Fruit fly (Drosophila melanogaster) whole organism, prepupa: Measurements from ENCODE around the gene PolrMT.

ENCODE experiments used
- CG10631 ChIP-seq: fragments of 200-800 bp; sonication (Bioruptor generic); optimal IDR thresholded peaks from 2 replicates; lab custom pipeline; 2016; ENCODE audit warnings: missing biosample characterization, missing genetic modification characterization
- CG10669 ChIP-seq: fragments of 200-800 bp; sonication (Bioruptor generic); optimal IDR thresholded peaks from 3 replicates; lab custom pipeline; 2018; ENCODE audit warnings: missing biosample characterization, mild to moderate bottlenecking, missing genetic modification characterization, moderate library complexity
- CG11294 ChIP-seq: fragments of 200-800 bp; sonication (Bioruptor generic); IDR thresholded peaks from 2 replicates; pipeline ENCODE4 v1.3.6; 2022; ENCODE audit warnings: missing biosample characterization, missing genetic modification characterization
- CG11762 ChIP-seq: fragments of 200-800 bp; sonication (Bioruptor generic); optimal IDR thresholded peaks from 3 replicates; lab custom pipeline; 2016; ENCODE audit warnings: missing biosample characterization, missing genetic modification characterization; ENCODE audit not compliant: insufficient read depth
- CG11902 ChIP-seq: fragments of 200-800 bp; sonication (Bioruptor generic); optimal IDR thresholded peaks from 3 replicates; lab custom pipeline; 2016; ENCODE audit warnings: missing biosample characterization, missing genetic modification characterization
- CG16779 ChIP-seq: fragments of 200-800 bp; sonication (Bioruptor generic); optimal IDR thresholded peaks from 3 replicates; lab custom pipeline; 2017; ENCODE audit warnings: missing biosample characterization, mild to moderate bottlenecking, missing genetic modification characterization
- CG3032 ChIP-seq: fragments of 200-800 bp; optimal IDR thresholded peaks from 2 replicates; lab custom pipeline; 2019; ENCODE audit warnings: missing biosample characterization, mild to moderate bottlenecking, missing genetic modification characterization, moderate library complexity
- CG31627 ChIP-seq: fragments of 200-800 bp; sonication (Bioruptor generic); optimal IDR thresholded peaks from 3 replicates; lab custom pipeline; 2016; ENCODE audit warnings: missing biosample characterization, missing genetic modification characterization
- CG32006 ChIP-seq: fragments of 200-800 bp; sonication (Bioruptor generic); optimal IDR thresholded peaks from 3 replicates; lab custom pipeline; 2017; ENCODE audit warnings: missing biosample characterization, mild to moderate bottlenecking, missing genetic modification characterization
- CG34406 ChIP-seq: fragments of 200-800 bp; sonication (Bioruptor generic); optimal IDR thresholded peaks from 3 replicates; lab custom pipeline; 2016; ENCODE audit warnings: missing biosample characterization, missing genetic modification characterization
- CG3919 ChIP-seq: fragments of 200-800 bp; sonication (Bioruptor generic); optimal IDR thresholded peaks from 3 replicates; lab custom pipeline; 2016; ENCODE audit warnings: missing biosample characterization, missing genetic modification characterization
- CG4318 ChIP-seq: fragments of 200-800 bp; sonication (Bioruptor generic); optimal IDR thresholded peaks from 3 replicates; lab custom pipeline; 2017; ENCODE audit warnings: missing biosample characterization, mild to moderate bottlenecking, missing genetic modification characterization
- CG6163 ChIP-seq: fragments of 200-800 bp; sonication (Bioruptor generic); IDR thresholded peaks from 3 replicates; pipeline ENCODE4 v1.3.6; 2022; ENCODE audit warnings: missing biosample characterization, missing genetic modification characterization
- CG6276 ChIP-seq: fragments of 200-800 bp; sonication (Bioruptor generic); optimal IDR thresholded peaks from 2 replicates; lab custom pipeline; 2017; ENCODE audit warnings: missing biosample characterization, mild to moderate bottlenecking, missing genetic modification characterization
- CG6792 ChIP-seq: fragments of 200-800 bp; sonication (Bioruptor generic); optimal IDR thresholded peaks from 3 replicates; lab custom pipeline; 2016; ENCODE audit warnings: missing biosample characterization, missing genetic modification characterization
- CG7368 ChIP-seq: fragments of 200-800 bp; sonication (Bioruptor generic); optimal IDR thresholded peaks from 3 replicates; lab custom pipeline; 2016; ENCODE audit warnings: missing biosample characterization, missing genetic modification characterization
- CG8119 ChIP-seq: fragments of 200-800 bp; sonication (Bioruptor generic); IDR thresholded peaks from 3 replicates; pipeline ENCODE4 v1.3.6; 2022; ENCODE audit warnings: missing biosample characterization, missing genetic modification characterization
- CG8319 ChIP-seq: fragments of 200-800 bp; sonication (Bioruptor generic); optimal IDR thresholded peaks from 3 replicates; lab custom pipeline; 2016; ENCODE audit warnings: missing biosample characterization, missing genetic modification characterization
- Eip75B ChIP-seq: fragments of 200-800 bp; sonication (Bioruptor generic); optimal IDR thresholded peaks from 3 replicates; lab custom pipeline; 2016; ENCODE audit warnings: missing biosample characterization, missing genetic modification characterization
- Eip78C ChIP-seq: fragments of 200-800 bp; sonication (Bioruptor generic); peaks from one replicate; lab custom pipeline; 2016; ENCODE audit warnings: missing biosample characterization, missing genetic modification characterization
- Ets21C ChIP-seq: fragments of 200-800 bp; sonication (Bioruptor generic); optimal IDR thresholded peaks from 3 replicates; lab custom pipeline; 2016; ENCODE audit warnings: missing biosample characterization, missing genetic modification characterization
- Ets96B ChIP-seq: fragments of 200-800 bp; optimal IDR thresholded peaks from 2 replicates; lab custom pipeline; 2019; ENCODE audit warnings: missing biosample characterization, mild to moderate bottlenecking, missing genetic modification characterization, moderate library complexity
- Gug ChIP-seq: fragments of 200-800 bp; sonication (Bioruptor generic); IDR thresholded peaks from 2 replicates; pipeline ENCODE4 v1.3.6; 2022; ENCODE audit warnings: missing biosample characterization, missing genetic modification characterization
- Hr38 ChIP-seq: sonication (Bioruptor generic); optimal IDR thresholded peaks from 2 replicates; lab custom pipeline; 2016; ENCODE audit warnings: missing biosample characterization, missing genetic modification characterization
- Hr39 ChIP-seq: fragments of 200-800 bp; sonication (Bioruptor generic); optimal IDR thresholded peaks from 2 replicates; lab custom pipeline; 2016; ENCODE audit warnings: missing biosample characterization, missing genetic modification characterization
- Lpt ChIP-seq: fragments of 200-800 bp; sonication (Bioruptor generic); optimal IDR thresholded peaks from 3 replicates; lab custom pipeline; 2016; ENCODE audit warnings: missing biosample characterization, missing genetic modification characterization
- Met ChIP-seq: fragments of 200-800 bp; sonication (Bioruptor generic); optimal IDR thresholded peaks from 3 replicates; lab custom pipeline; 2016; ENCODE audit warnings: missing biosample characterization, missing genetic modification characterization
- Smox ChIP-seq: fragments of 200-800 bp; sonication (Bioruptor generic); optimal IDR thresholded peaks from 3 replicates; lab custom pipeline; 2016; ENCODE audit warnings: missing biosample characterization, missing genetic modification characterization
- Sox14 ChIP-seq: fragments of 200-800 bp; sonication (Bioruptor generic); optimal IDR thresholded peaks from 3 replicates; lab custom pipeline; 2016; ENCODE audit warnings: missing biosample characterization, missing genetic modification characterization
- Sox15 ChIP-seq: fragments of 200-800 bp; sonication (Bioruptor generic); optimal IDR thresholded peaks from 3 replicates; lab custom pipeline; 2016; ENCODE audit warnings: missing biosample characterization, missing genetic modification characterization
- achi ChIP-seq: fragments of 200-800 bp; sonication (Bioruptor generic); optimal IDR thresholded peaks from 3 replicates; lab custom pipeline; 2016; ENCODE audit warnings: missing biosample characterization, missing genetic modification characterization
- acj6 ChIP-seq: fragments of 200-800 bp; sonication (Bioruptor generic); optimal IDR thresholded peaks from 3 replicates; lab custom pipeline; 2016; ENCODE audit warnings: missing biosample characterization, missing genetic modification characterization
- dsx ChIP-seq: fragments of 200-800 bp; optimal IDR thresholded peaks from 3 replicates; lab custom pipeline; 2019; ENCODE audit warnings: missing biosample characterization, mild to moderate bottlenecking, missing genetic modification characterization, moderate library complexity; ENCODE audit not compliant: poor library complexity, severe bottlenecking
- eg ChIP-seq: fragments of 200-800 bp; sonication (Bioruptor generic); IDR thresholded peaks from 3 replicates; pipeline ENCODE4 v1.3.6; 2022; ENCODE audit warnings: missing biosample characterization, missing genetic modification characterization
- esn ChIP-seq: fragments of 200-800 bp; sonication (Bioruptor generic); optimal IDR thresholded peaks from 2 replicates; lab custom pipeline; 2016; ENCODE audit warnings: missing biosample characterization, mild to moderate bottlenecking, missing genetic modification characterization, moderate library complexity
- lz ChIP-seq: fragments of 200-800 bp; sonication (Bioruptor generic); optimal IDR thresholded peaks from 3 replicates; lab custom pipeline; 2016; ENCODE audit warnings: missing biosample characterization, missing genetic modification characterization
- net ChIP-seq: fragments of 200-800 bp; sonication (Bioruptor generic); optimal IDR thresholded peaks from 3 replicates; lab custom pipeline; 2016; ENCODE audit warnings: missing biosample characterization, missing genetic modification characterization
- pdm3 ChIP-seq: fragments of 200-800 bp; sonication (Bioruptor generic); optimal IDR thresholded peaks from 3 replicates; lab custom pipeline; 2016; ENCODE audit warnings: missing biosample characterization, missing genetic modification characterization
- salr ChIP-seq, 2 experiments: fragments of 200-800 bp; sonication (Bioruptor generic); optimal IDR thresholded peaks; 3 replicates each; lab custom pipeline; 2016 to 2018; ENCODE audit warnings: missing biosample characterization in 2 of 2, missing genetic modification characterization in 2 of 2, mild to moderate bottlenecking in 1 of 2
- svp ChIP-seq: fragments of 200-800 bp; sonication (Bioruptor generic); peaks from one replicate; lab custom pipeline; 2016; ENCODE audit warnings: missing biosample characterization, missing genetic modification characterization
- topi ChIP-seq: fragments of 200-800 bp; sonication (Bioruptor generic); optimal IDR thresholded peaks from 3 replicates; lab custom pipeline; 2016; ENCODE audit warnings: missing biosample characterization, missing genetic modification characterization
- vri ChIP-seq: fragments of 200-800 bp; sonication (Bioruptor generic); optimal IDR thresholded peaks from 3 replicates; lab custom pipeline; 2016; ENCODE audit warnings: missing biosample characterization, mild to moderate bottlenecking, missing genetic modification characterization

Gene PolrMT

dm6 chr2L:1065038-1065437 lies 43.1 kb downstream of the PolrMT start (continued):
- TF ChIP-seq Sox14 (GFP tag; lab: Kevin White, UChicago) (peak; percentile 85), Ets96B (tag; lab: Kevin White, UChicago) (peak; percentile 79), Gug (GFP tag; lab: Robert Waterston, UW) (peak; percentile 75), CG6276 (GFP tag; lab: Kevin White, UChicago) (no peak), CG11902 (GFP tag; lab: Kevin White, UChicago) (peak; percentile 52), eg (GFP tag; lab: Robert Waterston, UW) (peak; percentile 75), topi (GFP tag; lab: Kevin White, UChicago) (peak; percentile 82), CG10631 (GFP tag; lab: Kevin White, UChicago) (peak; percentile 83)

DNA sequence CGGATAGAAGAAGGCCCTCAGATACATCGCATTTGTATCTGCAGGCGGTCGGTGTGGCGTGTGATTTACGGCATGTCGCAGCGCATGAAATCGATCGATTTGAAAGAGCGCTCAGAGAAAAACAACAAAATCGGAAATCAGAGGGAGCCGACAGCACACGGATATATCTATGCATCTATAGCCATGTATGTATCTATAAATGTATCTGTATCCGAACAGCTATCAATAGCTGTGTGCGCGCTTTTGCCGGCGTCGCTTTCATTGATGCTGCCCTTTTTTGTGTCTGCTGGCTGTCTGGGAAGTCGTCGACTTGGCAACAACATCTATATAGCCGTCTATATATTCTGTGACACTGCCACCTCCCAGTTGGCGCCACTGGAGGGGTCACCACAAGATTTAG lies 43.6 kb downstream of the PolrMT start:
- TF ChIP-seq salr (GFP tag; optimal IDR thresholded peaks at IDR 0.05; lab: Kevin White, UChicago) (no peak), CG6792 (GFP tag; lab: Kevin White, UChicago) (no peak), CG6276 (GFP tag; lab: Kevin White, UChicago) (no peak), Ets96B (tag; lab: Kevin White, UChicago) (no peak), Ets21C (no peak), Lpt (GFP tag; lab: Kevin White, UChicago) (no peak), CG4318 (GFP tag; lab: Kevin White, UChicago) (no peak), Sox14 (GFP tag; lab: Kevin White, UChicago) (no peak)

- no peak for TF ChIP-seq CG10669
- TF ChIP-seq, all 60 proteins: peak for 0
Observed at dm6 chr2L:1063695-1064094, 44.5 kb downstream of the PolrMT start.

DNA sequence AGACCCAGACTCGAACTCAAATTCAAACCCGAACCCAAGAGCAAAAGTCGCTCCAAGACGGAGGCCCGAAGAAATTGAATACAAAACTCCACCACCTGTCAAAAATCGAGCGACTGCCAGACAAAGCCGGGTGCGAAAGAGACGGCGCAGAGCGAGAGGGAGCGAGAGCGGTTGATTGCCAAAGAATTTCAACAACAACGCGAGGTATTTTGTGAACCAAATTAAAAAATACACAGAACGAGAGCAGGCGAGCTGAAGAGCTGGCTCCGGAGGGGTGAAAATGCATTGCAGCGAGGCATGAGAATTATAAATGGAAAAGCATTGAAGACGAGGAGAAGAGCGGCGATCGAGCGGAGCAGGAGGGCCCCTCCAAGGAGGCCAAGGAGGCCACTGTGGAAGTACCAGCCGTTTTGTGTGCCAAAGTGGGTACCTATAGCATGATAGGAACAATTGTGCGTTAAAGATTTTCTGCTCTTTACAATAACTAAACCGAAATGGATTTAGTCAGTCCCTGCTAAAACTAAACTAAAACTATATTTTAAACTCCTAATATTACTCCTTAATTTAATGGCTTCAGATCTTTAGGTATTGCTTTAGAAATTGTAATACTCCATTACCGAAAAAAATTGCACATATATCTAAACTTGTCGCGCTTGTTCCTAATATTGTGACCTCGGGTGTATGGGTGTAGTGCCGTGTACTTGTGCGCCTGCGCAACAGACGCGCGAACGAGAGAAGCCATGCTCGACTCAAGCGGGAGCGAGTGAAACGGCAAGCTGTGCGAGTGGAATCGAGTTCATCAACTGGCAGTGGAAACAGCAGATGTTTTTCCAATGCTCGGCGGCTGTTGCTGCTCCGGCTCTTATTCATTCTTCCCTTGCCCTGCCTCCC lies 45.5 kb downstream of the PolrMT start:
- peak; percentile 63 for TF ChIP-seq CG32006 (GFP tag; lab: Kevin White, UChicago)
- TF ChIP-seq Hr39 (GFP tag; lab: Kevin White, UChicago), result peak; percentile 83
- peak; percentile 50 for TF ChIP-seq CG8319 (GFP tag; lab: Kevin White, UChicago)
- peak; percentile 43 for TF ChIP-seq CG7368 (GFP tag; lab: Kevin White, UChicago)
- TF ChIP-seq CG4318 (GFP tag; lab: Kevin White, UChicago), result no peak
- TF ChIP-seq Sox14 (GFP tag; lab: Kevin White, UChicago), result peak; percentile 71
- TF ChIP-seq CG3919 (GFP tag; lab: Kevin White, UChicago), result peak; percentile 68
- peak; percentile 65 for TF ChIP-seq Ets21C
- peak; percentile 95 for TF ChIP-seq Eip78C (GFP tag; lab: Kevin White, UChicago)
- TF ChIP-seq pdm3, result peak; percentile 61
- TF ChIP-seq Sox15, result peak; percentile 57
- peak; percentile 91 for TF ChIP-seq svp (GFP tag; lab: Kevin White, UChicago)
- peak; percentile 42 for TF ChIP-seq net (GFP tag; lab: Kevin White, UChicago)
- no peak for TF ChIP-seq Gug (GFP tag; lab: Robert Waterston, UW)
- peak; percentile 67 for TF ChIP-seq achi
- peak; percentile 47 for TF ChIP-seq CG11762
- peak; percentile 28 for TF ChIP-seq CG6276 (GFP tag; lab: Kevin White, UChicago)
- no peak for TF ChIP-seq Hr38 (GFP tag; lab: Kevin White, UChicago)
- peak; percentile 68 for TF ChIP-seq CG34406 (GFP tag; lab: Kevin White, UChicago)
- TF ChIP-seq CG31627, result peak; percentile 75
- TF ChIP-seq dsx, result peak; percentile 74
- peak; percentile 81 for TF ChIP-seq topi (GFP tag; lab: Kevin White, UChicago)
- peak; percentile 48 for TF ChIP-seq CG16779 (tag; lab: Kevin White, UChicago)
- peak; percentile 85 for TF ChIP-seq CG3032 (tag; lab: Kevin White, UChicago)
- TF ChIP-seq CG11294, result no peak
- peak; percentile 68 for TF ChIP-seq CG10631 (GFP tag; lab: Kevin White, UChicago)
- TF ChIP-seq lz (GFP tag; lab: Kevin White, UChicago), result peak; percentile 85
- peak; percentile 82 for TF ChIP-seq Met
- TF ChIP-seq vri (GFP tag; lab: Kevin White, UChicago), result peak; percentile 63
- TF ChIP-seq Ets96B (tag; lab: Kevin White, UChicago), result peak; percentile 79
- peak; percentile 83 for TF ChIP-seq esn (GFP tag; lab: Kevin White, UChicago)
- TF ChIP-seq CG6792 (GFP tag; lab: Kevin White, UChicago), result peak; percentile 69
- peak; percentile 74 for TF ChIP-seq Smox
- TF ChIP-seq CG10669, result peak; percentile 80
- TF ChIP-seq acj6 (GFP tag; lab: Kevin White, UChicago), result peak; percentile 77
- TF ChIP-seq CG6163 (GFP tag; lab: Robert Waterston, UW), result peak; percentile 38; the same call in 2 of the 3 replicates
- TF ChIP-seq Eip75B (GFP tag; lab: Kevin White, UChicago), result peak; percentile 75
- TF ChIP-seq CG8119 (GFP tag; lab: Robert Waterston, UW), result no peak
